Worm (Caenorhabditis elegans) whole organism, mixed stage, embryonic: ENCODE data around the gene M03E7.2.

Experiments used
- M03D4.4 ChIP-seq: sonication (generic microtip); optimal IDR thresholded peaks from 2 replicates; lab custom pipeline; 2017; ENCODE audit warnings: mild to moderate bottlenecking, missing genetic modification characterization, missing compliant biosample characterization
- bed-3 ChIP-seq: fragments of 200-800 bp; sonication (Bioruptor generic); optimal IDR thresholded peaks from 3 replicates; lab custom pipeline; 2018; ENCODE audit warnings: mild to moderate bottlenecking, missing genetic modification characterization, moderate library complexity, missing compliant biosample characterization
- blmp-1 ChIP-seq: fragments of 150-350 bp; optimal IDR thresholded peaks from 2 replicates; lab custom pipeline; 2014; ENCODE audit warnings: missing biosample characterization, missing genetic modification characterization
- ceh-39 ChIP-seq: fragments of 150-350 bp; optimal IDR thresholded peaks from 2 replicates; lab custom pipeline; 2014; ENCODE audit warnings: missing biosample characterization, missing genetic modification characterization
- ceh-83 ChIP-seq: fragments of 200-800 bp; sonication (Bioruptor generic); optimal IDR thresholded peaks from 2 replicates; lab custom pipeline; 2018; ENCODE audit warnings: mild to moderate bottlenecking, missing genetic modification characterization, missing compliant biosample characterization
- cnd-1 ChIP-seq: fragments of 200-800 bp; sonication (Bioruptor generic); optimal IDR thresholded peaks from 2 replicates; lab custom pipeline; 2018; ENCODE audit warnings: mild to moderate bottlenecking, missing genetic modification characterization, missing compliant biosample characterization
- drap-1 ChIP-seq: fragments of 200-800 bp; sonication (Bioruptor generic); optimal IDR thresholded peaks from 3 replicates; lab custom pipeline; 2018; ENCODE audit warnings: mild to moderate bottlenecking, missing genetic modification characterization, missing compliant biosample characterization
- elt-3 ChIP-seq: fragments of 150-350 bp; optimal IDR thresholded peaks from 2 replicates; lab custom pipeline; 2014; ENCODE audit warnings: missing biosample characterization, missing genetic modification characterization
- flh-1 ChIP-seq: fragments of 200-800 bp; sonication (Bioruptor generic); optimal IDR thresholded peaks from 2 replicates; lab custom pipeline; 2018; ENCODE audit warnings: mild to moderate bottlenecking, missing genetic modification characterization, moderate library complexity, missing compliant biosample characterization
- ham-2 ChIP-seq: fragments of 200-800 bp; sonication (Bioruptor generic); optimal IDR thresholded peaks from 2 replicates; lab custom pipeline; 2018; ENCODE audit warnings: mild to moderate bottlenecking, missing genetic modification characterization, missing compliant biosample characterization
- hlh-1 ChIP-seq: fragments of 150-350 bp; optimal IDR thresholded peaks from 2 replicates; lab custom pipeline; 2014; ENCODE audit warnings: missing biosample characterization, missing genetic modification reagents, missing genetic modification characterization
- lin-13 ChIP-seq: fragments of 150-350 bp; optimal IDR thresholded peaks from 2 replicates; lab custom pipeline; 2014; ENCODE audit warnings: missing biosample characterization, missing genetic modification characterization
- lin-32 ChIP-seq: fragments of 200-800 bp; sonication (Bioruptor generic); optimal IDR thresholded peaks from 2 replicates; lab custom pipeline; 2018; ENCODE audit warnings: mild to moderate bottlenecking, missing genetic modification characterization, missing compliant biosample characterization
- lsy-2 ChIP-seq: fragments of 150-350 bp; optimal IDR thresholded peaks from 2 replicates; lab custom pipeline; 2014; ENCODE audit warnings: missing biosample characterization, missing genetic modification characterization
- mab-5 ChIP-seq: fragments of 150-350 bp; optimal IDR thresholded peaks from 2 replicates; lab custom pipeline; 2014; ENCODE audit warnings: missing biosample characterization, missing genetic modification characterization
- mep-1 ChIP-seq: fragments of 150-350 bp; optimal IDR thresholded peaks from 2 replicates; lab custom pipeline; 2017; ENCODE audit warnings: missing biosample characterization, missing genetic modification reagents, missing genetic modification characterization, inconsistent platforms
- mls-2 ChIP-seq: sonication (generic microtip); optimal IDR thresholded peaks from 2 replicates; lab custom pipeline; 2016; ENCODE audit warnings: mild to moderate bottlenecking, missing genetic modification characterization, moderate library complexity, missing compliant biosample characterization
- nhr-12 ChIP-seq: fragments of 150-350 bp; optimal IDR thresholded peaks from 2 replicates; lab custom pipeline; 2014; ENCODE audit warnings: missing biosample characterization, missing genetic modification characterization
- nhr-2 ChIP-seq: fragments of 150-350 bp; optimal IDR thresholded peaks from 2 replicates; lab custom pipeline; 2014; ENCODE audit warnings: missing biosample characterization, missing genetic modification characterization
- nhr-237 ChIP-seq: fragments of 150-350 bp; optimal IDR thresholded peaks from 2 replicates; lab custom pipeline; 2014; ENCODE audit warnings: missing biosample characterization, missing genetic modification characterization
- nhr-76 ChIP-seq: sonication (generic microtip); optimal IDR thresholded peaks from 2 replicates; lab custom pipeline; 2017; ENCODE audit warnings: missing biosample characterization, missing genetic modification characterization
- pha-4 ChIP-seq: fragments of 150-350 bp; optimal IDR thresholded peaks from 2 replicates; lab custom pipeline; 2018; ENCODE audit warnings: missing biosample characterization, missing genetic modification reagents, missing genetic modification characterization
- snpc-4 ChIP-seq: fragments of 150-350 bp; optimal IDR thresholded peaks from 2 replicates; lab custom pipeline; 2014; ENCODE audit warnings: missing biosample characterization, missing genetic modification characterization
- sptf-1 ChIP-seq: sonication (generic microtip); optimal IDR thresholded peaks from 2 replicates; lab custom pipeline; 2017; ENCODE audit warnings: mild to moderate bottlenecking, missing genetic modification characterization, moderate library complexity, missing compliant biosample characterization
- tbx-8 ChIP-seq: fragments of 200-800 bp; sonication (Bioruptor generic); optimal IDR thresholded peaks from 2 replicates; lab custom pipeline; 2018; ENCODE audit warnings: mild to moderate bottlenecking, missing genetic modification characterization, moderate library complexity, missing compliant biosample characterization
- unc-120 ChIP-seq: sonication (generic microtip); optimal IDR thresholded peaks from 2 replicates; lab custom pipeline; 2017; ENCODE audit warnings: missing genetic modification characterization, missing compliant biosample characterization; ENCODE audit not compliant: poor library complexity, severe bottlenecking
- zip-8 ChIP-seq: fragments of 150-350 bp; optimal IDR thresholded peaks from 2 replicates; lab custom pipeline; 2014; ENCODE audit warnings: missing biosample characterization, missing genetic modification characterization
- ztf-11 ChIP-seq: fragments of 150-350 bp; optimal IDR thresholded peaks from 2 replicates; lab custom pipeline; 2014; ENCODE audit warnings: missing biosample characterization, missing genetic modification characterization

M03E7.2 gene

ce11 chrV:5593406-5593805, 24.0 kb upstream of the M03E7.2 start, which contains the start of gene mrpl-48:
Gene mrpl-48, plus strand, starts transcription at chrV:5593706.
- no peak for TF ChIP-seq drap-1 (GFP tag; lab: Kevin White, UChicago)
- TF ChIP-seq tbx-8, result no peak
- no peak for TF ChIP-seq nhr-2 (tag; lab: Kevin White, UChicago)
- TF ChIP-seq zip-8 (tag; lab: Kevin White, UChicago), result no peak
- no peak for TF ChIP-seq pha-4 (tag; lab: Kevin White, UChicago)
- TF ChIP-seq bed-3 (GFP tag; lab: Kevin White, UChicago), result no peak
- no peak for TF ChIP-seq ztf-11 (tag; lab: Kevin White, UChicago)
- no peak for TF ChIP-seq mls-2 (tag; lab: Kevin White, UChicago)
- TF ChIP-seq lsy-2 (tag; lab: Kevin White, UChicago), result no peak
- TF ChIP-seq elt-3, result no peak
- no peak for TF ChIP-seq unc-120 (tag; lab: Kevin White, UChicago)
- TF ChIP-seq cnd-1 (tag; lab: Kevin White, UChicago), result no peak
- no peak for TF ChIP-seq nhr-237
- no peak for TF ChIP-seq mab-5 (tag; lab: Kevin White, UChicago)
- TF ChIP-seq, all 35 proteins: peak for 0

- TF ChIP-seq ceh-83 (no peak), zip-8 (tag; lab: Kevin White, UChicago) (no peak), ham-2 (GFP tag; lab: Kevin White, UChicago) (no peak), ztf-11 (tag; lab: Kevin White, UChicago) (no peak), M03D4.4 (tag; lab: Kevin White, UChicago) (no peak), lin-13 (tag; lab: Kevin White, UChicago) (no peak), drap-1 (GFP tag; lab: Kevin White, UChicago) (no peak), nhr-76 (tag; lab: Kevin White, UChicago) (no peak)
Measured at ce11 chrV:5594315-5594714, 23.1 kb upstream of the M03E7.2 start, which contains the start of gene crn-2. Gene crn-2, plus strand, starts transcription at chrV:5594615.

- peak; percentile 28 for TF ChIP-seq mep-1
- no peak for TF ChIP-seq lin-32 (GFP tag; lab: Kevin White, UChicago)
- TF ChIP-seq mls-2 (tag; lab: Kevin White, UChicago), result no peak
Measured at ce11 chrV:5596391-5597030, 20.9 kb upstream of the M03E7.2 start, which contains the start of gene zhit-1. Gene zhit-1, minus strand, starts transcription at chrV:5596551.

ce11 chrV:5601263-5601662, 16.1 kb upstream of the M03E7.2 start, which contains the start of gene CD4.8:
Gene CD4.8, minus strand, starts transcription at chrV:5601363.
- no peak for TF ChIP-seq bed-3 (GFP tag; lab: Kevin White, UChicago)
- no peak for TF ChIP-seq M03D4.4 (tag; lab: Kevin White, UChicago)
- TF ChIP-seq lsy-2 (tag; lab: Kevin White, UChicago), result no peak
- no peak for TF ChIP-seq snpc-4 (tag; lab: Kevin White, UChicago)
- TF ChIP-seq ham-2 (GFP tag; lab: Kevin White, UChicago), result no peak
- TF ChIP-seq sptf-1, result no peak
- TF ChIP-seq cnd-1 (tag; lab: Kevin White, UChicago), result no peak
- TF ChIP-seq blmp-1 (tag; lab: Kevin White, UChicago), result no peak
- TF ChIP-seq drap-1 (GFP tag; lab: Kevin White, UChicago), result no peak
- no peak for TF ChIP-seq lin-13 (tag; lab: Kevin White, UChicago)
- TF ChIP-seq flh-1, result no peak
- TF ChIP-seq nhr-237, result no peak

- TF ChIP-seq tbx-8 (no peak), ztf-11 (tag; lab: Kevin White, UChicago) (no peak), hlh-1 (peak; percentile 12)
Measured at ce11 chrV:5606255-5606654, 11.1 kb upstream of the M03E7.2 start, which contains the start of gene CD4.1. Gene CD4.1, plus strand, starts transcription at chrV:5606555.

- TF ChIP-seq lin-32 (GFP tag; lab: Kevin White, UChicago) (no peak), zip-8 (tag; lab: Kevin White, UChicago) (no peak), lin-13 (tag; lab: Kevin White, UChicago) (no peak), nhr-76 (tag; lab: Kevin White, UChicago) (no peak), snpc-4 (tag; lab: Kevin White, UChicago) (no peak), tbx-8 (no peak), pha-4 (tag; lab: Kevin White, UChicago) (no peak), ceh-39 (tag; lab: Kevin White, UChicago) (no peak), nhr-237 (no peak), nhr-2 (tag; lab: Kevin White, UChicago) (no peak), M03D4.4 (tag; lab: Kevin White, UChicago) (no peak), ceh-83 (no peak), bed-3 (GFP tag; lab: Kevin White, UChicago) (no peak), nhr-12 (no peak)
Measured at ce11 chrV:5610186-5610585, 7.2 kb upstream of the M03E7.2 start.
